Worm (Caenorhabditis elegans) whole organism, L4 larva: Measurements from ENCODE around the gene mif-2.
A peak's percentile ranks its signal among the peaks of the same experiment; 100 is the strongest.

Source experiments
- D1046.2 ChIP-seq: fragments of 200-800 bp; sonication (Bioruptor generic); IDR thresholded peaks from 2 replicates; pipeline ENCODE4 v1.3.6; 2022; ENCODE audit warnings: missing genetic modification characterization, missing compliant biosample characterization
- F10B5.3 ChIP-seq: sonication (generic microtip); optimal IDR thresholded peaks from 2 replicates; lab custom pipeline; 2016; ENCODE audit warnings: mild to moderate bottlenecking, missing genetic modification characterization, missing compliant biosample characterization
- Y48G9A.11 ChIP-seq: fragments of 200-800 bp; sonication (Bioruptor generic); IDR thresholded peaks from 2 replicates; pipeline ENCODE4 v1.3.6; 2022; ENCODE audit warnings: missing genetic modification reagents, missing genetic modification characterization, missing compliant biosample characterization
- ZK337.2 ChIP-seq: fragments of 200-800 bp; sonication (Bioruptor generic); IDR thresholded peaks from 2 replicates; pipeline ENCODE4 v1.3.6; 2022; ENCODE audit warnings: missing genetic modification reagents, missing genetic modification characterization, missing compliant biosample characterization
- aha-1 ChIP-seq: fragments of 150-350 bp; peaks from one replicate; lab custom pipeline; 2014; ENCODE audit warnings: missing biosample characterization, missing genetic modification characterization
- aly-2 ChIP-seq: sonication (generic microtip); optimal IDR thresholded peaks from 2 replicates; lab custom pipeline; 2018; ENCODE audit warnings: missing biosample characterization, missing genetic modification characterization
- ama-1 ChIP-seq: fragments of 150-350 bp; optimal IDR thresholded peaks from 2 replicates; lab custom pipeline; 2014; ENCODE audit warnings: inconsistent platforms, mixed read lengths
- ceh-20 ChIP-seq: fragments of 200-800 bp; sonication (Bioruptor generic); IDR thresholded peaks from 2 replicates; pipeline ENCODE4 v1.3.6; 2022; ENCODE audit warnings: missing genetic modification reagents, missing genetic modification characterization, missing compliant biosample characterization
- ceh-32 ChIP-seq: sonication (generic microtip); optimal IDR thresholded peaks from 2 replicates; lab custom pipeline; 2016; ENCODE audit warnings: mild to moderate bottlenecking, missing genetic modification characterization, missing compliant biosample characterization; ENCODE audit not compliant: poor library complexity
- ceh-44 ChIP-seq: fragments of 200-800 bp; sonication (Bioruptor generic); IDR thresholded peaks from 2 replicates; pipeline ENCODE4 v1.3.6; 2022; ENCODE audit warnings: missing genetic modification reagents, missing genetic modification characterization, missing compliant biosample characterization
- cey-2 ChIP-seq: sonication (generic microtip); optimal IDR thresholded peaks from 3 replicates; lab custom pipeline; 2017; ENCODE audit warnings: missing genetic modification characterization, mild to moderate bottlenecking, missing compliant biosample characterization, antibody characterized with exemption, borderline replicate concordance; ENCODE audit not compliant: insufficient read depth
- dmd-8 ChIP-seq: fragments of 200-800 bp; sonication (Bioruptor generic); IDR thresholded peaks from 2 replicates; pipeline ENCODE4 v1.3.6; 2022; ENCODE audit warnings: missing genetic modification characterization, missing compliant biosample characterization
- dmd-9 ChIP-seq: fragments of 200-800 bp; sonication (Bioruptor generic); IDR thresholded peaks from 2 replicates; pipeline ENCODE4 v1.3.6; 2022; ENCODE audit warnings: missing genetic modification reagents, missing genetic modification characterization, missing compliant biosample characterization
- dpl-1 ChIP-seq: fragments of 150-350 bp; optimal IDR thresholded peaks from 2 replicates; lab custom pipeline; 2014; ENCODE audit warnings: missing biosample characterization, missing genetic modification reagents, missing genetic modification characterization
- duxl-1 ChIP-seq: sonication (generic microtip); optimal IDR thresholded peaks from 2 replicates; lab custom pipeline; 2016; ENCODE audit warnings: mild to moderate bottlenecking, missing genetic modification characterization, moderate library complexity, missing compliant biosample characterization; ENCODE audit not compliant: poor library complexity
- fkh-10 ChIP-seq: fragments of 150-350 bp; optimal IDR thresholded peaks from 2 replicates; lab custom pipeline; 2014; ENCODE audit warnings: missing biosample characterization, missing genetic modification reagents, missing genetic modification characterization
- gei-8 ChIP-seq: fragments of 200-800 bp; sonication (Bioruptor generic); optimal IDR thresholded peaks from 2 replicates; lab custom pipeline; 2018; ENCODE audit warnings: mild to moderate bottlenecking, missing genetic modification characterization, missing compliant biosample characterization
- hif-1 ChIP-seq, 2 experiments: sonication (generic microtip); optimal IDR thresholded peaks; 2 replicates each; lab custom pipeline; 2016 to 2017; ENCODE audit warnings: missing compliant biosample characterization in 2 of 2, missing genetic modification characterization in 2 of 2, missing genetic modification reagents in 2 of 2, missing genotype in 2 of 2, mild to moderate bottlenecking in 1 of 2
- hlh-11 ChIP-seq: fragments of 200-800 bp; sonication (Bioruptor generic); optimal IDR thresholded peaks from 2 replicates; lab custom pipeline; 2018; ENCODE audit warnings: mild to moderate bottlenecking, missing genetic modification characterization, missing compliant biosample characterization
- hlh-30 ChIP-seq: sonication (generic microtip); optimal IDR thresholded peaks from 2 replicates; lab custom pipeline; 2017; ENCODE audit warnings: antibody characterized with exemption, mild to moderate bottlenecking, missing genetic modification characterization, missing compliant biosample characterization; ENCODE audit not compliant: insufficient read depth
- hmg-1.1 ChIP-seq: fragments of 200-800 bp; sonication (Bioruptor generic); IDR thresholded peaks from 2 replicates; pipeline ENCODE4 v1.3.6; 2022; ENCODE audit warnings: missing genetic modification reagents, missing genetic modification characterization, missing compliant biosample characterization
- lin-1 ChIP-seq: fragments of 200-800 bp; sonication (Bioruptor generic); IDR thresholded peaks from 2 replicates; pipeline ENCODE4 v1.3.6; 2022; ENCODE audit warnings: missing genetic modification reagents, missing genetic modification characterization, missing compliant biosample characterization
- lin-13 ChIP-seq: fragments of 150-350 bp; optimal IDR thresholded peaks from 2 replicates; lab custom pipeline; 2014; ENCODE audit warnings: missing biosample characterization, missing genetic modification reagents, missing genetic modification characterization
- lin-29 ChIP-seq: fragments of 200-800 bp; sonication (Bioruptor generic); IDR thresholded peaks from 2 replicates; pipeline ENCODE4 v1.3.6; 2022; ENCODE audit warnings: missing genetic modification reagents, missing genetic modification characterization, missing compliant biosample characterization
- lin-38 ChIP-seq: fragments of 200-800 bp; sonication (Bioruptor generic); IDR thresholded peaks from 2 replicates; pipeline ENCODE4 v1.3.6; 2022; ENCODE audit warnings: missing genetic modification reagents, missing genetic modification characterization, missing compliant biosample characterization
- lir-3 ChIP-seq: sonication (generic microtip); optimal IDR thresholded peaks from 2 replicates; lab custom pipeline; 2016; ENCODE audit warnings: mild to moderate bottlenecking, missing genetic modification characterization, missing compliant biosample characterization
- lsy-2 ChIP-seq, 2 experiments: fragments of 150-350 bp in 1 of 2; sonication (generic microtip) in 1 of 2; optimal IDR thresholded peaks; 2 replicates each; lab custom pipeline; 2014 to 2017; ENCODE audit warnings: missing biosample characterization in 2 of 2, missing genetic modification characterization in 2 of 2
- madf-5 ChIP-seq, 2 experiments: fragments of 200-800 bp; sonication (Bioruptor generic); IDR thresholded peaks; 2 replicates each; pipeline ENCODE4 v1.3.6; 2022; ENCODE audit warnings: missing compliant biosample characterization in 2 of 2, missing genetic modification characterization in 2 of 2
- mdl-1 ChIP-seq, 2 experiments: fragments of 150-350 bp in 1 of 2; sonication (generic microtip) in 1 of 2; optimal IDR thresholded peaks; 2 replicates each; lab custom pipeline; 2014 to 2017; ENCODE audit warnings: missing biosample characterization in 2 of 2, missing genetic modification characterization in 2 of 2
- mes-2 ChIP-seq: sonication (generic microtip); optimal IDR thresholded peaks from 2 replicates; lab custom pipeline; 2016; ENCODE audit warnings: missing genotype, mild to moderate bottlenecking, missing genetic modification characterization, missing compliant biosample characterization; ENCODE audit not compliant: poor library complexity, severe bottlenecking
- mxl-2 ChIP-seq: fragments of 200-800 bp; sonication (Bioruptor generic); conservative IDR thresholded peaks from 2 replicates; pipeline ENCODE4 v1.3.6; 2022; ENCODE audit warnings: missing genetic modification reagents, missing genetic modification characterization, missing compliant biosample characterization
- nhr-10 ChIP-seq: fragments of 150-350 bp; optimal IDR thresholded peaks from 2 replicates; lab custom pipeline; 2014; ENCODE audit warnings: missing biosample characterization, missing genetic modification characterization
- nhr-11 ChIP-seq: fragments of 150-350 bp; optimal IDR thresholded peaks from 2 replicates; lab custom pipeline; 2014; ENCODE audit warnings: missing biosample characterization, missing genetic modification characterization
- nhr-237 ChIP-seq: sonication (generic microtip); optimal IDR thresholded peaks from 2 replicates; lab custom pipeline; 2017; ENCODE audit warnings: missing biosample characterization, missing genetic modification characterization
- nhr-25 ChIP-seq: sonication (generic microtip); optimal IDR thresholded peaks from 2 replicates; lab custom pipeline; 2017; ENCODE audit warnings: missing genetic modification characterization, mild to moderate bottlenecking, missing compliant biosample characterization, antibody characterized with exemption, moderate library complexity, borderline replicate concordance; ENCODE audit not compliant: insufficient read depth
- nhr-28 ChIP-seq: fragments of 150-350 bp; optimal IDR thresholded peaks from 2 replicates; lab custom pipeline; 2014; ENCODE audit warnings: missing biosample characterization, missing genetic modification characterization
- nhr-41 ChIP-seq: fragments of 200-800 bp; sonication (Bioruptor generic); IDR thresholded peaks from 2 replicates; pipeline ENCODE4 v1.3.6; 2022; ENCODE audit warnings: missing genetic modification reagents, missing genetic modification characterization, missing compliant biosample characterization
- rbr-2 ChIP-seq: sonication (generic microtip); optimal IDR thresholded peaks from 2 replicates; lab custom pipeline; 2016; ENCODE audit warnings: missing genotype, missing genetic modification characterization, missing compliant biosample characterization
- saeg-2 ChIP-seq: fragments of 200-800 bp; sonication (Bioruptor generic); IDR thresholded peaks from 2 replicates; pipeline ENCODE4 v1.3.6; 2022; ENCODE audit warnings: missing genetic modification reagents, missing genetic modification characterization, missing compliant biosample characterization
- set-16 ChIP-seq: fragments of 200-800 bp; sonication (Bioruptor generic); IDR thresholded peaks from 2 replicates; pipeline ENCODE4 v1.3.6; 2022; ENCODE audit warnings: missing genetic modification reagents, missing genetic modification characterization, missing compliant biosample characterization
- snpc-4 ChIP-seq: fragments of 150-350 bp; optimal IDR thresholded peaks from 2 replicates; lab custom pipeline; 2014; ENCODE audit warnings: missing biosample characterization, missing genetic modification characterization
- spr-3 ChIP-seq: fragments of 200-800 bp; sonication (Bioruptor generic); optimal IDR thresholded peaks from 2 replicates; lab custom pipeline; 2018; ENCODE audit warnings: mild to moderate bottlenecking, missing genetic modification characterization, missing compliant biosample characterization
- tra-1 ChIP-seq: fragments of 200-800 bp; sonication (Bioruptor generic); IDR thresholded peaks from 2 replicates; pipeline ENCODE4 v1.3.6; 2022; ENCODE audit warnings: missing genetic modification reagents, missing genetic modification characterization, missing compliant biosample characterization
- unc-62 ChIP-seq, 3 experiments: fragments of 150-350 bp in 1 of 3; sonication (generic microtip); optimal IDR thresholded peaks in 2 of 3; peaks in 1 of 3; 1 replicate in 1 of 3; 2 replicates in 2 of 3; lab custom pipeline; 2014 to 2017; ENCODE audit warnings: missing biosample characterization in 3 of 3, missing genetic modification characterization in 3 of 3, missing genetic modification reagents in 3 of 3, missing genotype in 1 of 3
- zip-2 ChIP-seq: fragments of 150-350 bp; optimal IDR thresholded peaks from 2 replicates; lab custom pipeline; 2014; ENCODE audit warnings: missing biosample characterization, missing genetic modification characterization
- ztf-7 ChIP-seq: fragments of 150-350 bp; optimal IDR thresholded peaks from 2 replicates; lab custom pipeline; 2014; ENCODE audit warnings: missing biosample characterization, missing genetic modification characterization

mif-2 gene

DNA sequence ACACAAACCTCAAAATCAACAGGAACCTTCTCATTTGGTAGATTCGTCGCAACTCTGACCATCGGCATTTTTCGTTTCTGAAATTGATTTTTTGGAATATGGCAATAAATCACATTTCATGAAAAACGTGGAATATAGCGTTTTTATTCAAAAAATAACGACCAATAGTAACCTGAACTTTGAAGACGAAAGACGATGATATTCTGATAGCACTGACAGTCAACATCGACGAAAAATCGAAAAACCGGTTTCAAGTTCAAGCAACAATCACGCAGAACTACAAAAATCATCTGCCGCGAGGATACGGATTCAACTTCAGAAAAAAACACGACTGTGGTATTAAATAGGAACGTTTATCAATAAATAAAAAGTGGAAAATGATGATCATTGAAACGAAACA, at the start of gene mif-2:
Gene mif-2, minus strand, starts transcription at position 281 of the 400 bp plus-strand sequence.
- TF ChIP-seq hlh-11 (tag; lab: Kevin White, UChicago) = peak; percentile 39
- no peak for TF ChIP-seq set-16 (GFP tag; lab: Robert Waterston, UW)
- no peak for TF ChIP-seq rbr-2 (tag; lab: Kevin White, UChicago)
- peak; percentile 71 for TF ChIP-seq nhr-28 (tag; lab: Kevin White, UChicago)
- TF ChIP-seq dpl-1 (GFP tag; lab: Kevin White, UChicago) = no peak
- 0 out of 4 replicates have a peak, but pooled peaks of 1 of the 2 experiments have one; percentile 18 for TF ChIP-seq madf-5 (GFP tag; IDR thresholded peaks at IDR 0.05; lab: Robert Waterston, UW)
- TF ChIP-seq lin-1 (GFP tag; lab: Robert Waterston, UW) = no peak
- TF ChIP-seq hlh-30 (tag; lab: Kevin White, UChicago) = peak; percentile 4
- peak; percentile 15 for TF ChIP-seq ama-1 (lab: Kevin White, UChicago)
- TF ChIP-seq nhr-41 (GFP tag; lab: Robert Waterston, UW) = no peak
- TF ChIP-seq nhr-10 = no peak
- peak in 1 of 2 experiments; percentile 33 for TF ChIP-seq mdl-1 (tag; optimal IDR thresholded peaks at IDR 0.05; lab: Kevin White, UChicago)
- 0 out of 2 replicates have a peak, but pooled peaks have one; percentile 24 for TF ChIP-seq lin-38 (GFP tag; lab: Robert Waterston, UW)
- TF ChIP-seq, all 104 proteins: peak for 7

DNA sequence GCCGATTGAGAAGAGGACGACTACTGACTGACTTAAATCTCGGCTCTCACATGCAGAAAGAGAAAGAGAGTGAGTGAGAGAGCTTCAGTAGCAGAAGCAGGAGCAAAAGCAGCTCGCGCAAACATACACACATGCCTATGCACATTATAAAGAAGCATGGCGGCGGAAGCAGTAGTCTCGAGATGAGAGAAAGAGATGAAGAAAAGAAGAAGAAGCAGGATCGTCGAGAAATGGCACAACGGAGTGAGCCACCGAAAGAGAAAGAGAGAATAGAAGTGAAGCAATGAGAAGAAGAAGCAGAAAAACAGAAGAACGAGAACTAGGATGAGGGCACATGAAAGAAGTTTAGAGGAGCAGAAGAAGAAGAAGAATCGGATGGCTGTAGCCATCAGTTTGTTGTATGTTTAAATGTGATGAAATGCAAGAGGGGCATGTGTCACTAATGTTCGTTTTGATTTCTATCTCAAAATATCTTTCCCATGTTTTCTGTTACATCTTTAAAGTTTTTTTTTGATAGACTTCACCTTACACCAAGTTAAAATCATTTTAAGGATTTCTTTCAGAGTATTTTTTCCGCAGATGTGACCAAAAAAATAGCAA, 48.7 kb upstream of the mif-2 start:
- TF ChIP-seq lin-29 (GFP tag; lab: Robert Waterston, UW) (no peak), duxl-1 (no peak), aly-2 (tag; lab: Kevin White, UChicago) (no peak), gei-8 (GFP tag; lab: Kevin White, UChicago) (no peak), ceh-32 (no peak), snpc-4 (tag; lab: Kevin White, UChicago) (no peak), mxl-2 (GFP tag; lab: Robert Waterston, UW) (no peak), F10B5.3 (tag; lab: Kevin White, UChicago) (no peak), lin-38 (GFP tag; lab: Robert Waterston, UW) (no peak), nhr-11 (tag; lab: Kevin White, UChicago) (peak; percentile 83), nhr-25 (tag; lab: Kevin White, UChicago) (no peak), mes-2 (tag; lab: Kevin White, UChicago) (peak; percentile 34), Y48G9A.11 (no peak), ceh-44 (GFP tag; lab: Robert Waterston, UW) (no peak), ceh-20 (GFP tag; lab: Robert Waterston, UW) (no peak), lsy-2 (tag; optimal IDR thresholded peaks at IDR 0.05; lab: Kevin White, UChicago) (peak; percentile 28 to 49), saeg-2 (GFP tag; lab: Robert Waterston, UW) (no peak), fkh-10 (GFP tag; lab: Kevin White, UChicago) (peak; percentile 93), zip-2 (no peak), hlh-30 (tag; lab: Kevin White, UChicago) (peak; percentile 86), aha-1 (tag; lab: Kevin White, UChicago) (no peak), dmd-9 (GFP tag; lab: Robert Waterston, UW) (no peak), nhr-237 (tag; lab: Kevin White, UChicago) (no peak), dmd-8 (GFP tag; lab: Robert Waterston, UW) (no peak), spr-3 (GFP tag; lab: Kevin White, UChicago) (no peak), unc-62 (GFP tag; optimal IDR thresholded peaks at IDR 0.05 in 1 of 2; lab: Kevin White, UChicago) (peak in 1 of 2 experiments; percentile 89), unc-62 (tag; optimal IDR thresholded peaks at IDR 0.05; lab: Kevin White, UChicago) (no peak), D1046.2 (no peak), tra-1 (no peak), nhr-41 (GFP tag; lab: Robert Waterston, UW) (no peak), lin-13 (GFP tag; lab: Kevin White, UChicago) (no peak), ztf-7 (tag; lab: Kevin White, UChicago) (no peak), rbr-2 (tag; lab: Kevin White, UChicago) (peak; percentile 76), ZK337.2 (GFP tag; lab: Robert Waterston, UW) (no peak), hmg-1.1 (GFP tag; lab: Robert Waterston, UW) (peak; percentile 68), mdl-1 (tag; optimal IDR thresholded peaks at IDR 0.05; lab: Kevin White, UChicago) (peak in 1 of 2 experiments; percentile 90), hif-1 (tag; optimal IDR thresholded peaks at IDR 0.05; lab: Kevin White, UChicago) (peak in 1 of 2 experiments; percentile 5), cey-2 (tag; lab: Kevin White, UChicago) (no peak), lir-3 (tag; lab: Kevin White, UChicago) (no peak)
